Fruit fly (Drosophila melanogaster) whole organism, embryonic: ENCODE results near the gene Neurl4.

Experiments used
- Adf1 ChIP-seq: fragments of 200-800 bp; sonication (Bioruptor generic); IDR thresholded peaks from 2 replicates; pipeline ENCODE4 v1.3.6; 2022; ENCODE audit warnings: missing biosample characterization, missing genetic modification characterization
- BEAF-32 ChIP-seq: fragments of 200-800 bp; sonication (Bioruptor generic); optimal IDR thresholded peaks from 3 replicates; lab custom pipeline; 2017; ENCODE audit warnings: missing biosample characterization, missing genetic modification characterization, mild to moderate bottlenecking, moderate library complexity, missing genetic modification reagents
- CG10431 ChIP-seq: fragments of 200-800 bp; sonication (Bioruptor generic); optimal IDR thresholded peaks from 3 replicates; lab custom pipeline; 2018; ENCODE audit warnings: missing biosample characterization, mild to moderate bottlenecking, missing genetic modification characterization
- CG11247 ChIP-seq: fragments of 200-800 bp; sonication (Bioruptor generic); IDR thresholded peaks from 2 replicates; pipeline ENCODE4 v1.3.6; 2022; ENCODE audit warnings: missing biosample characterization, missing genetic modification characterization
- CG11695 ChIP-seq: fragments of 200-800 bp; sonication (Bioruptor generic); IDR thresholded peaks from 3 replicates; pipeline ENCODE4 v1.3.6; 2022; ENCODE audit warnings: missing biosample characterization, missing genetic modification characterization
- CG12071 ChIP-seq: fragments of 200-800 bp; sonication (Bioruptor generic); optimal IDR thresholded peaks from 3 replicates; lab custom pipeline; 2018; ENCODE audit warnings: missing biosample characterization, mild to moderate bottlenecking, missing genetic modification characterization
- CG15601 ChIP-seq: fragments of 200-800 bp; sonication (Bioruptor generic); optimal IDR thresholded peaks from 3 replicates; lab custom pipeline; 2019; ENCODE audit warnings: missing biosample characterization, mild to moderate bottlenecking, missing genetic modification characterization, moderate library complexity
- CG16863 ChIP-seq: fragments of 200-800 bp; sonication (Bioruptor generic); optimal IDR thresholded peaks from 3 replicates; lab custom pipeline; 2016; ENCODE audit warnings: missing biosample characterization, missing genetic modification characterization
- CG2199 ChIP-seq: fragments of 200-800 bp; sonication (Bioruptor generic); IDR thresholded peaks from 3 replicates; pipeline ENCODE4 v1.3.6; 2022; ENCODE audit warnings: missing biosample characterization, missing genetic modification characterization
- CG2202 ChIP-seq: fragments of 200-800 bp; sonication (Bioruptor generic); optimal IDR thresholded peaks from 2 replicates; lab custom pipeline; 2018; ENCODE audit warnings: missing biosample characterization, mild to moderate bottlenecking, missing genetic modification characterization
- CG2678 ChIP-seq: fragments of 200-800 bp; sonication (Bioruptor generic); optimal IDR thresholded peaks from 3 replicates; lab custom pipeline; 2019; ENCODE audit warnings: missing biosample characterization, mild to moderate bottlenecking, missing genetic modification characterization, moderate library complexity
- CG3065 ChIP-seq: fragments of 200-800 bp; sonication (Bioruptor generic); optimal IDR thresholded peaks from 2 replicates; lab custom pipeline; 2016; ENCODE audit warnings: missing biosample characterization, missing genetic modification characterization
- CG31441 ChIP-seq: fragments of 200-800 bp; sonication (Bioruptor generic); IDR thresholded peaks from 2 replicates; pipeline ENCODE4 v1.3.6; 2022; ENCODE audit warnings: missing biosample characterization, missing genetic modification characterization
- CG33557 ChIP-seq: fragments of 200-800 bp; sonication (Bioruptor generic); optimal IDR thresholded peaks from 2 replicates; lab custom pipeline; 2019; ENCODE audit warnings: missing biosample characterization, mild to moderate bottlenecking, missing genetic modification characterization, moderate library complexity
- CG6813 ChIP-seq: fragments of 200-800 bp; sonication (Bioruptor generic); optimal IDR thresholded peaks from 2 replicates; lab custom pipeline; 2017; ENCODE audit warnings: missing biosample characterization, missing genetic modification characterization, mild to moderate bottlenecking, moderate library complexity, missing genetic modification reagents
- CG8290 ChIP-seq, 3 experiments: fragments of 200-800 bp; sonication (Bioruptor generic); optimal IDR thresholded peaks; 2 replicates each; lab custom pipeline; 2016 to 2019; ENCODE audit warnings: missing biosample characterization in 3 of 3, missing genetic modification characterization in 3 of 3, mild to moderate bottlenecking in 2 of 3, moderate library complexity in 1 of 3
- CG9817 ChIP-seq: fragments of 200-800 bp; sonication (Bioruptor generic); optimal IDR thresholded peaks from 2 replicates; lab custom pipeline; 2018; ENCODE audit warnings: missing biosample characterization, mild to moderate bottlenecking, missing genetic modification characterization, moderate library complexity
- CHES-1-like ChIP-seq: fragments of 200-800 bp; sonication (Bioruptor generic); optimal IDR thresholded peaks from 2 replicates; lab custom pipeline; 2016; ENCODE audit warnings: missing biosample characterization, missing genetic modification characterization
- CTCF ChIP-seq: fragments of 200-800 bp; sonication (Bioruptor generic); optimal IDR thresholded peaks from 2 replicates; lab custom pipeline; 2017; ENCODE audit warnings: missing biosample characterization, mild to moderate bottlenecking, missing genetic modification characterization, moderate library complexity
- Camta ChIP-seq: fragments of 200-800 bp; sonication (Bioruptor generic); optimal IDR thresholded peaks from 2 replicates; lab custom pipeline; 2016; ENCODE audit warnings: missing biosample characterization, missing genetic modification characterization
- E2f2 ChIP-seq: fragments of 200-800 bp; sonication (Bioruptor generic); IDR thresholded peaks from 2 replicates; pipeline ENCODE4 v1.3.6; 2022; ENCODE audit warnings: missing biosample characterization, missing genetic modification characterization
- Ets65A ChIP-seq: fragments of 200-800 bp; sonication (Bioruptor generic); peaks from one replicate; lab custom pipeline; 2016; ENCODE audit warnings: missing biosample characterization, missing genetic modification characterization
- HHEX ChIP-seq: fragments of 200-800 bp; sonication (Bioruptor generic); optimal IDR thresholded peaks from 3 replicates; lab custom pipeline; 2017; ENCODE audit warnings: missing biosample characterization, mild to moderate bottlenecking, missing genetic modification characterization, missing genetic modification reagents
- HLH4C ChIP-seq: fragments of 200-800 bp; sonication (Bioruptor generic); IDR thresholded peaks from 3 replicates; pipeline ENCODE4 v1.3.6; 2022; ENCODE audit warnings: missing biosample characterization, missing genetic modification characterization; ENCODE audit not compliant: partially characterized antibody
- Hr39 ChIP-seq: fragments of >200 bp; optimal IDR thresholded peaks from 2 replicates; lab custom pipeline; 2017
- Med ChIP-seq: fragments of 200-800 bp; sonication (Bioruptor generic); peaks from one replicate; lab custom pipeline; 2016; ENCODE audit warnings: missing biosample characterization, missing genetic modification characterization, mild to moderate bottlenecking, inconsistent platforms, moderate library complexity
- Meics ChIP-seq: fragments of 200-800 bp; sonication (Bioruptor generic); optimal IDR thresholded peaks from 2 replicates; lab custom pipeline; 2017; ENCODE audit warnings: missing biosample characterization, mild to moderate bottlenecking, missing genetic modification characterization
- Nf-YC ChIP-seq: fragments of 200-800 bp; optimal IDR thresholded peaks from 3 replicates; lab custom pipeline; 2019; ENCODE audit warnings: missing biosample characterization, mild to moderate bottlenecking, missing genetic modification characterization, moderate library complexity
- Poxn ChIP-seq: fragments of 200-800 bp; sonication (Bioruptor generic); IDR thresholded peaks from 2 replicates; pipeline ENCODE4 v1.3.6; 2022; ENCODE audit warnings: missing biosample characterization, missing genetic modification characterization
- Scr ChIP-seq: fragments of 200-800 bp; sonication (Bioruptor generic); IDR thresholded peaks from 2 replicates; pipeline ENCODE4 v1.3.6; 2022; ENCODE audit warnings: missing biosample characterization, missing genetic modification characterization; ENCODE audit not compliant: partially characterized antibody
- ap ChIP-seq: fragments of 200-800 bp; sonication (Bioruptor generic); IDR thresholded peaks from 2 replicates; pipeline ENCODE4 v1.3.6; 2022; ENCODE audit warnings: missing biosample characterization, missing genetic modification characterization
- cg ChIP-seq: fragments of 200-800 bp; sonication (Bioruptor generic); optimal IDR thresholded peaks from 3 replicates; lab custom pipeline; 2019; ENCODE audit warnings: missing biosample characterization, mild to moderate bottlenecking, missing genetic modification characterization, moderate library complexity
- ci ChIP-seq: fragments of 200-800 bp; sonication (Bioruptor generic); IDR thresholded peaks from 3 replicates; pipeline ENCODE4 v1.3.6; 2022; ENCODE audit warnings: missing biosample characterization, missing genetic modification characterization
- eve ChIP-seq, 2 experiments: fragments of >200 bp; optimal IDR thresholded peaks; 2 replicates each; lab custom pipeline; 2017; ENCODE audit warnings: missing biosample characterization in 2 of 2, missing genetic modification characterization in 2 of 2
- gfzf ChIP-seq: fragments of 200-800 bp; sonication (Bioruptor generic); optimal IDR thresholded peaks from 2 replicates; lab custom pipeline; 2016; ENCODE audit warnings: missing biosample characterization, mild to moderate bottlenecking, missing genetic modification characterization, moderate library complexity
- grau ChIP-seq: fragments of 200-800 bp; optimal IDR thresholded peaks from 3 replicates; lab custom pipeline; 2019; ENCODE audit warnings: missing biosample characterization, mild to moderate bottlenecking, missing genetic modification characterization, moderate library complexity
- hb ChIP-seq: fragments of 200-800 bp; sonication (Bioruptor generic); IDR thresholded peaks from 3 replicates; pipeline ENCODE4 v1.3.6; 2022; ENCODE audit warnings: missing biosample characterization, missing genetic modification characterization; ENCODE audit not compliant: partially characterized antibody
- hbn ChIP-seq: fragments of 200-800 bp; sonication (Bioruptor generic); IDR thresholded peaks from 2 replicates; pipeline ENCODE4 v1.3.6; 2022; ENCODE audit warnings: missing biosample characterization, missing genetic modification characterization; ENCODE audit not compliant: partially characterized antibody
- insv ChIP-seq, 2 experiments: fragments of 200-800 bp; sonication (Bioruptor generic); optimal IDR thresholded peaks; 3 replicates each; lab custom pipeline; 2016 to 2018; ENCODE audit warnings: missing biosample characterization in 2 of 2, missing genetic modification characterization in 2 of 2
- jumu ChIP-seq: fragments of 200-800 bp; sonication (Bioruptor generic); optimal IDR thresholded peaks from 3 replicates; lab custom pipeline; 2016; ENCODE audit warnings: missing biosample characterization, missing genetic modification characterization
- lov ChIP-seq, 2 experiments: fragments of 200-800 bp in 1 of 2; fragments of >200 bp in 1 of 2; sonication (Bioruptor generic) in 1 of 2; IDR thresholded peaks in 1 of 2; optimal IDR thresholded peaks in 1 of 2; 2 replicates in 1 of 2; 3 replicates in 1 of 2; pipeline versions ENCODE4 v1.3.6 to Lab custom; 2017 to 2022; ENCODE audit warnings: missing biosample characterization in 1 of 2, missing genetic modification characterization in 1 of 2
- maf-S ChIP-seq: fragments of 200-800 bp; sonication (Bioruptor generic); optimal IDR thresholded peaks from 2 replicates; lab custom pipeline; 2016; ENCODE audit warnings: missing biosample characterization, missing genetic modification characterization
- odd ChIP-seq: fragments of 200-800 bp; sonication (Bioruptor generic); optimal IDR thresholded peaks from 2 replicates; lab custom pipeline; 2017; ENCODE audit warnings: missing biosample characterization, mild to moderate bottlenecking, missing genetic modification characterization
- pan ChIP-seq, 4 experiments: fragments of >200 bp in 3 of 4; fragments of 200-800 bp in 1 of 4; sonication (Bioruptor generic) in 1 of 4; optimal IDR thresholded peaks in 3 of 4; IDR thresholded peaks in 1 of 4; 2 replicates each; pipeline versions ENCODE4 v1.3.6 to Lab custom; 2017 to 2022; ENCODE audit warnings: missing biosample characterization in 2 of 4, missing genetic modification characterization in 2 of 4, mixed read lengths in 1 of 4
- pita ChIP-seq: fragments of 200-800 bp; sonication (Bioruptor generic); optimal IDR thresholded peaks from 2 replicates; lab custom pipeline; 2017; ENCODE audit warnings: missing biosample characterization, mild to moderate bottlenecking, missing genetic modification characterization
- schlank ChIP-seq: fragments of 200-800 bp; sonication (Bioruptor generic); optimal IDR thresholded peaks from 2 replicates; lab custom pipeline; 2018; ENCODE audit warnings: missing biosample characterization, mild to moderate bottlenecking, missing genetic modification characterization
- stwl ChIP-seq: fragments of 200-800 bp; sonication (Bioruptor generic); optimal IDR thresholded peaks from 3 replicates; lab custom pipeline; 2018; ENCODE audit warnings: missing biosample characterization, mild to moderate bottlenecking, missing genetic modification characterization, moderate library complexity
- tgo ChIP-seq: fragments of 200-800 bp; sonication (Bioruptor generic); IDR thresholded peaks from 3 replicates; pipeline ENCODE4 v1.3.6; 2022; ENCODE audit warnings: missing biosample characterization, missing genetic modification characterization
- unpg ChIP-seq: fragments of 200-800 bp; sonication (Bioruptor generic); optimal IDR thresholded peaks from 3 replicates; lab custom pipeline; 2018; ENCODE audit warnings: missing biosample characterization, mild to moderate bottlenecking, missing genetic modification characterization, moderate library complexity
- vvl ChIP-seq: fragments of 200-800 bp; sonication (Bioruptor generic); IDR thresholded peaks from 2 replicates; pipeline ENCODE4 v1.3.6; 2022; ENCODE audit warnings: missing biosample characterization, missing genetic modification characterization

Neurl4 gene

DNA sequence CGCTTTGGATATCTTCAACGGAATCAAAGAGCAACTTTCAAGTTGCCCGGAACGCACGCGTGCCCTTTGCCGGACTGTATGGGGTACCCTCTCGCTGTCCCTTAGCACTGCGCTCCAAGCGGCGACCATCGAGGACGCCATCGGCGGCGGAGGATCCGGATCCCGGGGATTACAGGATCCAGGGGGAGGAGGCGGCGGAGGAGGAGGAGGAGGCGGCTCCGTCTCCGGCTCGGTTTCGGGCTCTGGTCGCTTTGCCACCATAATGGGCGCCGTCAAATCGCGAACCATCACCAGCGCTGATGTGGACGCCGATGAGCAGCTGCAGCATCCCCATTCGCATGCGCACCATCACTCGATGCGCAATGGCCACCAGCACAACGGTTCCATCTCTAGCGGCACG lies 4.1 kb upstream of the Neurl4 start (continued):
- TF ChIP-seq Med (peak; percentile 27), hb (GFP tag; lab: Robert Waterston, UW) (no peak), pan (optimal IDR thresholded peaks at IDR 0.05; lab: Kevin White, UChicago) (no peak), pan (GFP tag; optimal IDR thresholded peaks at IDR 0.05 in 1 of 2, IDR thresholded peaks at IDR 0.05 in 1 of 2) (no peak), maf-S (GFP tag; lab: Kevin White, UChicago) (no peak), HLH4C (GFP tag; lab: Robert Waterston, UW) (no peak), CG6813 (GFP tag; lab: Kevin White, UChicago) (no peak), CG2202 (tag; lab: Kevin White, UChicago) (no peak), CTCF (GFP tag; lab: Kevin White, UChicago) (no peak), lov (optimal IDR thresholded peaks at IDR 0.05; lab: Kevin White, UChicago) (no peak), lov (GFP tag; IDR thresholded peaks at IDR 0.05; lab: Robert Waterston, UW) (no peak), Hr39 (lab: Kevin White, UChicago) (peak; percentile 78), hbn (GFP tag; lab: Robert Waterston, UW) (no peak), CG9817 (no peak), Camta (GFP tag; lab: Kevin White, UChicago) (no peak), Meics (GFP tag; lab: Kevin White, UChicago) (no peak), BEAF-32 (no peak), CG10431 (no peak), CG3065 (no peak), CG11695 (GFP tag; lab: Robert Waterston, UW) (no peak), CHES-1-like (GFP tag; lab: Kevin White, UChicago) (no peak), CG15601 (tag; lab: Kevin White, UChicago) (no peak), CG12071 (GFP tag; lab: Kevin White, UChicago) (no peak), vvl (GFP tag; lab: Robert Waterston, UW) (no peak), schlank (tag; lab: Kevin White, UChicago) (no peak), ap (GFP tag; lab: Robert Waterston, UW) (0 out of 2 replicates have a peak, but pooled peaks have one; percentile 18), odd (GFP tag; lab: Kevin White, UChicago) (no peak), Poxn (GFP tag; lab: Robert Waterston, UW) (no peak), CG2199 (GFP tag; lab: Robert Waterston, UW) (no peak), Scr (GFP tag; lab: Robert Waterston, UW) (no peak)
- TF ChIP-seq, all 482 proteins: peak for 8

DNA sequence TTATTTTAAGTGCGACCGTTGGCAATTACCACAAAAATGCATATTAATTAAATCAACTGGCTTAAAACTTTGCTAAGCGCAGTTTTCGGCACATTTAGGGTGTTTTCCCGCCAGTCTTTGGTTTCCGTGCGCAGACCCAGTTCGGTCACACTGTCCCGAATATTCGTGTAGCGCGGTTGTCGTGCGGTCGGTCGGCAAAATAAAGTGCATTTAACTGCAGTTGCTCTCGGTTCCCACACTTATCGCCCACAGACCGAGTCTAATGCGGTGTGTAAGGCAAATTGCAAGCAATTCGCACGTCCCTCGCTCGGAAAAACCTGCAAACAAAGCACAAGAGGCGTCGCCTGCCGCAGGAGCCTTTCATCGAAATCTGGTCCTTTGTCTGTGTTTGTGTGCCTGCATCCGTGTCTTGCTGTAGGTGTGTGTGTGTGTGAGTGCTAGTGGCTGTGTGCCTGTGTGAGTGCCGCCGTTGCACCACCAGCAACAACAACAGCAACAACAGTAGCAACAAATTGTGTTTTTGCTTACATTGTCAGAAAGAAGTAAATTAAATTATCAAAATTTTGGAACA lies 3.5 kb upstream of the Neurl4 start, which contains the start of the genes CG13484 and Frl:
TSS of gene CG13484 (minus strand) at position 7 of the 571 bp plus-strand sequence.
TSS of gene Frl (plus strand) at position 143 of the 571 bp plus-strand sequence.
- TF ChIP-seq CG2678 (tag; lab: Kevin White, UChicago) (peak; percentile 25), gfzf (GFP tag; lab: Kevin White, UChicago) (peak; percentile 100), tgo (GFP tag; lab: Robert Waterston, UW) (no peak), E2f2 (GFP tag; lab: Robert Waterston, UW) (peak; percentile 71), grau (tag; lab: Kevin White, UChicago) (peak; percentile 21), ci (GFP tag; lab: Robert Waterston, UW) (peak; percentile 78), Nf-YC (tag; lab: Kevin White, UChicago) (peak; percentile 70), stwl (tag; lab: Kevin White, UChicago) (peak; percentile 67), jumu (GFP tag; lab: Kevin White, UChicago) (peak; percentile 47), CG31441 (GFP tag; lab: Robert Waterston, UW) (peak; percentile 90), pita (GFP tag; lab: Kevin White, UChicago) (peak; percentile 77), CG33557 (GFP tag; lab: Kevin White, UChicago) (peak; percentile 40), insv (GFP tag; optimal IDR thresholded peaks at IDR 0.05; lab: Kevin White, UChicago) (peak in 1 of 2 experiments; percentile 11), HHEX (GFP tag; lab: Kevin White, UChicago) (no peak), unpg (peak; percentile 27), CG8290 (GFP tag; optimal IDR thresholded peaks at IDR 0.05; lab: Kevin White, UChicago) (no peak), CG8290 (tag; optimal IDR thresholded peaks at IDR 0.05; lab: Kevin White, UChicago) (peak; percentile 37 to 89), Adf1 (GFP tag; lab: Robert Waterston, UW) (0 out of 2 replicates have a peak, but pooled peaks have one; percentile 9), cg (GFP tag; lab: Kevin White, UChicago) (peak; percentile 96), Ets65A (GFP tag; lab: Kevin White, UChicago) (peak; percentile 85), eve (GFP tag; optimal IDR thresholded peaks at IDR 0.05; lab: Kevin White, UChicago) (no peak), CG11247 (GFP tag; lab: Robert Waterston, UW) (no peak), CG16863 (no peak)
